Fruit fly (Drosophila melanogaster): ENCODE measurements around the gene mura.
A peak's percentile ranks its signal among the peaks of the same experiment; 100 is the strongest.

dm6 chr3R:9488493-9488892 is 63.1 kb downstream of the mura start:
- peak; percentile 35 for TF ChIP-seq mirr (GFP tag; optimal IDR thresholded peaks at IDR 0.05)
- no peak for TF ChIP-seq lmd (GFP tag; IDR thresholded peaks at IDR 0.05)
- no peak for TF ChIP-seq seq (GFP tag; IDR thresholded peaks at IDR 0.05)
- TF ChIP-seq MTF-1 (GFP tag; optimal IDR thresholded peaks at IDR 0.05; ENCODE audit: borderline replicate concordance) = no peak
- TF ChIP-seq eve (GFP tag; optimal IDR thresholded peaks at IDR 0.05) = no peak
- no peak for TF ChIP-seq stwl (tag; optimal IDR thresholded peaks at IDR 0.05)
- TF ChIP-seq ftz-f1 (GFP tag; optimal IDR thresholded peaks at IDR 0.05) = no peak
- TF ChIP-seq Hsf (GFP tag; optimal IDR thresholded peaks at IDR 0.05) = no peak
- TF ChIP-seq CG1792 (GFP tag; optimal IDR thresholded peaks at IDR 0.05) = no peak
- no peak for TF ChIP-seq CG12104 (GFP tag; optimal IDR thresholded peaks at IDR 0.05)
- TF ChIP-seq Hey (tag; optimal IDR thresholded peaks at IDR 0.05) = no peak
- no peak for TF ChIP-seq tap (tag; optimal IDR thresholded peaks at IDR 0.05)
- no peak for TF ChIP-seq mld (GFP tag; IDR thresholded peaks at IDR 0.05; ENCODE audit: partially characterized antibody)
- TF ChIP-seq CG30020 (tag; optimal IDR thresholded peaks at IDR 0.05) = no peak
